Worm (Caenorhabditis elegans): ENCODE data around the gene trpp-4.

trpp-4 gene

DNA sequence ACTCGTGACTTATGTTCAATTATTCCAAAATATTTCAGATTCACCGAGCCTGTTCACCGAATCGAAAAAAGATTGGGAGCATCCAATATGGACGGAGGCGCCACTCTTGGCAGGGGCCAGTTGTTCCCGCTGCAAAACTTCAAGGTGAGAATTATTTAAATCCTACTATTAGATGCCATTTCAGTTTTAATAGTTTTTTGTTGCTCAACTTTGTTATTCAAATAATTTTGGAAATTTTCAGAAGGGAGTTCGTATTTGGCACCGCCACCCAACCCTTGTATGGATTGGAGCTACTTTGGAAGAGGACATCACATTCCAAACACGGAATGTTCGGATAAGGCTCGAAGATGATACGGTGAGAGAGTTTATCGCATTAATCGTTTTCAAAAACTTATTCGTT lies 14.0 kb upstream of the trpp-4 start, which contains the start of gene hum-2:
Gene hum-2, plus strand, starts transcription at position 33 of the 400 bp plus-strand sequence.
- no peak for TF ChIP-seq dmd-4 (tag; optimal IDR thresholded peaks at IDR 0.05; ENCODE audit: borderline replicate concordance)
- no peak for TF ChIP-seq hlh-6 (tag; optimal IDR thresholded peaks at IDR 0.05)
- TF ChIP-seq ceh-19 (GFP tag; optimal IDR thresholded peaks at IDR 0.05) = no peak
- TF ChIP-seq ceh-30 (tag; optimal IDR thresholded peaks at IDR 0.05) = no peak
- TF ChIP-seq ttx-3 (tag; optimal IDR thresholded peaks at IDR 0.05) = no peak
- TF ChIP-seq pat-9 (tag; optimal IDR thresholded peaks at IDR 0.05) = no peak
- no peak for TF ChIP-seq eyg-1 (tag; optimal IDR thresholded peaks at IDR 0.05)
- TF ChIP-seq lin-11 (tag; optimal IDR thresholded peaks at IDR 0.05) = no peak
- no peak for TF ChIP-seq fkh-6 (tag; optimal IDR thresholded peaks at IDR 0.05)
- TF ChIP-seq K09A11.1 (tag; optimal IDR thresholded peaks at IDR 0.05; ENCODE audit: insufficient read depth) = no peak
- no peak for TF ChIP-seq syd-9 (tag; optimal IDR thresholded peaks at IDR 0.05)
- TF ChIP-seq sox-2 (GFP tag; IDR thresholded peaks at IDR 0.05) = no peak
- TF ChIP-seq ceh-14 (tag; optimal IDR thresholded peaks at IDR 0.05) = no peak
- no peak for TF ChIP-seq unc-55 (GFP tag; optimal IDR thresholded peaks at IDR 0.05)
- TF ChIP-seq sox-4 (tag; optimal IDR thresholded peaks at IDR 0.05) = no peak
- TF ChIP-seq ceh-2 (tag; optimal IDR thresholded peaks at IDR 0.05) = no peak
- TF ChIP-seq fkh-10 (GFP tag; optimal IDR thresholded peaks at IDR 0.05) = no peak

DNA sequence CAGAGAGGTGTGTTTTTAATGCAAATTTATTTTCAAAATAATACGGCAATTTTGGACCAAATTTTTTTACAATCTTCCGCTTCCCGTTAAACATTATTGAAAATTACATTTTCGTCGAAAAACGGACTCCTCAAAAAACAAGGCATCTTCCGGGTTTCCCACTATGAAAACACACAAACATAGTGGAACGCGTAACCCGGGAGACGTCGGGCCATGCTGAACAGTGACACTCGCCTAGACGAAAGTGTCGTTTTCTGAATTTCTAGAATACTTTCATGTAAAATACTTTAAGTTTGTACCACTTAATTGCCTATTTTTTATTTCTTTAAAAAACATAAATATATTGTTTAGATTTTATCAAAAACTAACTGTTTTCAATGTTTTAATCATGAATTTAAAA lies 8.2 kb upstream of the trpp-4 start:
- TF ChIP-seq pax-1 (tag; optimal IDR thresholded peaks at IDR 0.05) = no peak
- TF ChIP-seq syd-9 (tag; optimal IDR thresholded peaks at IDR 0.05) = no peak
- no peak for TF ChIP-seq ceh-6 (GFP tag; optimal IDR thresholded peaks at IDR 0.05)
- TF ChIP-seq K02D7.2 (tag; optimal IDR thresholded peaks at IDR 0.05) = no peak
- no peak for TF ChIP-seq ceh-9 (tag; optimal IDR thresholded peaks at IDR 0.05)
- no peak for TF ChIP-seq pros-1 (tag; optimal IDR thresholded peaks at IDR 0.05)
- no peak for TF ChIP-seq elt-2 (tag; optimal IDR thresholded peaks at IDR 0.05)
- no peak for TF ChIP-seq nhr-11 (tag; optimal IDR thresholded peaks at IDR 0.05)
- TF ChIP-seq pha-2 (tag; optimal IDR thresholded peaks at IDR 0.05) = no peak
- TF ChIP-seq sdc-2 (tag; optimal IDR thresholded peaks at IDR 0.05) = no peak
- TF ChIP-seq odd-2 (tag; optimal IDR thresholded peaks at IDR 0.05) = no peak
- no peak for TF ChIP-seq che-1 (tag; optimal IDR thresholded peaks at IDR 0.05)

DNA sequence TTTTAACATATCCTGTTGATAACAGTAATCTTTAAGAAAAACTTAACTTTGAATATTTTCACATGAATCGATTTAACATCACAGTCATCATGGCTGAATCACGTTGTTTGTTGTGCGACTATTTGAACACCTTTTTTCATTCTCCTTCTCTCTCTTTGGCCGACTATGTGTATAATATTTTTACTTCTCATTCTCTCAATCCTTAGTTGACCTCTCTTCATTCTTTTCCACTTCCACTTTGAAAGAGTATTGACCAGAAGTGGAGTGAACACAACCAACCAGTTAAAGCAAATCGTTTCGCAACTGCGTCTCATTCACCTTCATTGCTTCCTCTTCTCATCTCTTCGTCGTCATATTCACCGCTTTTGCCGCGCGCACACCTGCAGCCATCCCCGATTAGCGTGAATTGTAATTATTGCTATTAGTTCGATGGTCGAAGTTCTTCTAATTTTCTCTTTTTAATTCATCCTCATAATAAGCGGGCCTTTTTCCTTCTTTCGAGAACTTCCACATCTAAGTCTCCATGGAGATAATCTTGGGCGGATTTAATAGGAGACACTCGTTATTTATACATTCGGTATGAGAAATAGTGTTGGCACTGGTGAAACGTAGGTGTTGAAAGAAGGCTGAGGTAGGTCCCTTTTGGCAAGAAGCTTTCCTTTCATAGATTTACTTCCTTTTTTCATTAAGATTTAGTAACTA lies 5.0 kb upstream of the trpp-4 start:
- TF ChIP-seq ceh-31 (tag; optimal IDR thresholded peaks at IDR 0.05) (peak; percentile 77), eyg-1 (tag; optimal IDR thresholded peaks at IDR 0.05) (no peak), ets-4 (tag; optimal IDR thresholded peaks at IDR 0.05) (no peak)

DNA sequence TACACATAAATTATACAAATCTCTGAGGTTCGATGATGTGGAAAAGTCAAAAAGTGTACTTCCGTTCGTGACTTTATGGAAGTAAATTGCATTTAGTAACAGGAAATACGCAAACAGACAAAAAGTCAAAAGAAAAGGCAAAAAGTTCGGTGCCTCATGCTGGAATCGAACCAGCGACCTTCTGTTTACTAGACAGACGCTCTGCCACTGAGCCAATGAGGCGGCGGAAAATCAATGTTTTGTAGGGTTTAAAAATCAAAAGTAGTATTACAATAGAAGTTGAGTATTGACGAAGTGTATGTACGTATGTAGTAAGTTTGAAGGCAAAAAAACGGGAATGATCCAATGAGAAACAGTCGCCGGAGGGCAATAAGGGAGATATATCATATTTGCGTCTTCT lies 6.8 kb downstream of the trpp-4 start:
- TF ChIP-seq sox-4 (tag; optimal IDR thresholded peaks at IDR 0.05) (no peak), sdc-2 (tag; optimal IDR thresholded peaks at IDR 0.05) (no peak), ahr-1 (tag; optimal IDR thresholded peaks at IDR 0.05) (no peak), hlh-8 (tag; optimal IDR thresholded peaks at IDR 0.05) (no peak), ceh-14 (tag; optimal IDR thresholded peaks at IDR 0.05) (no peak), zip-5 (tag; optimal IDR thresholded peaks at IDR 0.05) (no peak), ceh-19 (GFP tag; optimal IDR thresholded peaks at IDR 0.05) (no peak), T23F11.4 (GFP tag; optimal IDR thresholded peaks at IDR 0.05) (no peak), ets-4 (tag; optimal IDR thresholded peaks at IDR 0.05) (no peak), elt-4 (tag; optimal IDR thresholded peaks at IDR 0.05) (no peak), fkh-10 (GFP tag; optimal IDR thresholded peaks at IDR 0.05) (no peak), pag-3 (tag; optimal IDR thresholded peaks at IDR 0.05; ENCODE audit: borderline replicate concordance) (no peak), unc-42 (tag; optimal IDR thresholded peaks at IDR 0.05) (no peak), pha-4 (tag; optimal IDR thresholded peaks at IDR 0.05) (no peak), ceh-48 (tag; optimal IDR thresholded peaks at IDR 0.05) (no peak)
